Fruit fly (Drosophila melanogaster): ENCODE measurements around the gene His2Av.
A peak's percentile ranks its signal among the peaks of the same experiment; 100 is the strongest.

The His2Av gene

DNA sequence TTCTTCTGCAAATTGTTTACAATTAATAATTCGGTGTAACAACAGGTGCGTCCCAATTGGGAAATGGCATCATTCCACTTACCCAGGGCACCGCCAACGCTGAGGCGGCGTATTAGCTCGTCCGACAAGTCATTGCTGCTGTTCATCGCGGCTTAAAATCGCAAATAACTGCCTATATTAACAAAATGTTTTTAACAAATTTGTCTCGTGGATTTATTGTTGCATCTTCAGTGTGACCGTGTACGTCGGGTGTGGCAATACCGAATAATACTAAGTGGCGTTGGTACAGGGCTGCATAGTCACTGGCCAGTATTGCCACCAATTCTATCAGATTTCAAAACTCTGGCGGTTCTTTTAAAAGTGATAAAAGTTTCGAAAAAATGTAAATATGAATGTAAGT is 45.9 kb downstream of the His2Av start, which contains the start of gene Ets97D (continued):
- TF ChIP-seq zf30C (GFP tag; optimal IDR thresholded peaks at IDR 0.05) (no peak), CG13775 (GFP tag; optimal IDR thresholded peaks at IDR 0.05) (no peak), z (GFP tag; IDR thresholded peaks at IDR 0.05) (no peak), ranshi (GFP tag; IDR thresholded peaks at IDR 0.05) (no peak), Ravus (GFP tag; IDR thresholded peaks at IDR 0.05) (no peak), CG11456 (GFP tag; IDR thresholded peaks at IDR 0.05) (no peak), CHES-1-like (GFP tag; optimal IDR thresholded peaks at IDR 0.05) (peak; percentile 74), en (GFP tag; optimal IDR thresholded peaks at IDR 0.05) (no peak), CG15514 (GFP tag; optimal IDR thresholded peaks at IDR 0.05) (peak; percentile 49), kah (GFP tag; optimal IDR thresholded peaks at IDR 0.05) (peak; percentile 75), psq (GFP tag; optimal IDR thresholded peaks at IDR 0.05) (no peak), CG15696 (tag; optimal IDR thresholded peaks at IDR 0.05) (no peak), CG12391 (tag; optimal IDR thresholded peaks at IDR 0.05) (peak; percentile 16), Ptx1 (GFP tag; IDR thresholded peaks at IDR 0.05) (no peak), fd64A (GFP tag; optimal IDR thresholded peaks at IDR 0.05) (no peak), pzg (GFP tag; optimal IDR thresholded peaks at IDR 0.05) (peak; percentile 95), CG8924 (tag; optimal IDR thresholded peaks at IDR 0.05) (peak; percentile 63), CG10565 (GFP tag; optimal IDR thresholded peaks at IDR 0.05) (no peak), CG7357 (GFP tag; IDR thresholded peaks at IDR 0.05) (no peak), onecut (GFP tag; IDR thresholded peaks at IDR 0.05) (no peak), CG3163 (GFP tag; optimal IDR thresholded peaks at IDR 0.05) (no peak), Dfd (GFP tag; optimal IDR thresholded peaks at IDR 0.05) (no peak), Adf1 (GFP tag; IDR thresholded peaks at IDR 0.05) (no peak), Fer1 (GFP tag; optimal IDR thresholded peaks at IDR 0.05) (no peak), Meics (GFP tag; optimal IDR thresholded peaks at IDR 0.05) (no peak), Atf6 (GFP tag; IDR thresholded peaks at IDR 0.05) (no peak), CG7786 (GFP tag; optimal IDR thresholded peaks at IDR 0.05) (no peak), Ssrp (tag; optimal IDR thresholded peaks at IDR 0.05) (no peak), CG8478 (optimal IDR thresholded peaks at IDR 0.05) (no peak), klu (GFP tag; IDR thresholded peaks at IDR 0.05) (no peak), cwo (GFP tag; optimal IDR thresholded peaks at IDR 0.05) (no peak), ab (GFP tag; optimal IDR thresholded peaks at IDR 0.05) (no peak), Kr (GFP tag; optimal IDR thresholded peaks at IDR 0.05) (no peak), CG9932 (GFP tag; IDR thresholded peaks at IDR 0.05) (no peak), CG3726 (GFP tag; IDR thresholded peaks at IDR 0.05) (no peak), tin (GFP tag; optimal IDR thresholded peaks at IDR 0.05) (no peak), Pdp1 (GFP tag; optimal IDR thresholded peaks at IDR 0.05) (peak in 1 of 2 experiments; percentile 31), ewg (GFP tag; optimal IDR thresholded peaks at IDR 0.05) (no peak), CG17186 (GFP tag; optimal IDR thresholded peaks at IDR 0.05) (peak; percentile 2), kni (GFP tag; optimal IDR thresholded peaks at IDR 0.05) (no peak), ftz-f1 (GFP tag; optimal IDR thresholded peaks at IDR 0.05) (no peak), oc (tag; optimal IDR thresholded peaks at IDR 0.05) (no peak), Atf3 (GFP tag; optimal IDR thresholded peaks at IDR 0.05) (no peak), Antp (GFP tag; optimal IDR thresholded peaks at IDR 0.05) (no peak), CG14710 (tag; optimal IDR thresholded peaks at IDR 0.05) (peak; percentile 63), Nf-YA (GFP tag; IDR thresholded peaks at IDR 0.05) (no peak), chm (GFP tag; IDR thresholded peaks at IDR 0.05) (no peak), gcm2 (GFP tag; optimal IDR thresholded peaks at IDR 0.05) (no peak), Poxn (GFP tag; IDR thresholded peaks at IDR 0.05) (no peak), CG4424 (GFP tag; optimal IDR thresholded peaks at IDR 0.05) (no peak), Dp (GFP tag; optimal IDR thresholded peaks at IDR 0.05) (peak; percentile 100), Vsx1 (GFP tag; optimal IDR thresholded peaks at IDR 0.05) (no peak)
